Worm (Caenorhabditis elegans): ENCODE data around the gene ZK899.2.
"Not testable (repeated sequence)": the region's sequence is repeated elsewhere in the genome, so short reads cannot be mapped to it uniquely, and the experiment has no call there.

ZK899.2 gene

DNA sequence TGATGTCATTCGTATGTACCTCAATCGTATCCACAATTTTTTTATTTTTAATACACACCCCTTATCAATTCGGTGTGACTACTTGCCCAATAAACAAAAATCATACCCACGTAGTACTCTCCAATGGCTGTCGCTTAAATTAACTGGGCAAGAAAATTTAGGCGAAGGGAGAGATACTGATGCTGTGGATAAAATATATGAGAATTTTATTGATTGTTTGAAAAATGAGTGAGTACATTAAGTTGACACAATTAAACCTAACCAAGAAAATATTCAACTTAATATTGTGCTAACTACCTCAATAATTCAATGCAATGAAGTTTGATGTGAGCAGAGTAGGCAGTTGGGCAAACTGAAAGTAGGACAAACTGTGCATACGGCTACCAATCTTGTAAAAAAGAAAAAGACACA is 13.9 kb upstream of the ZK899.2 start (continued):
- TF ChIP-seq ets-5 (GFP tag; IDR thresholded peaks at IDR 0.05) (no peak), hlh-4 (tag; optimal IDR thresholded peaks at IDR 0.05) (peak; percentile 85), egl-27 (tag; optimal IDR thresholded peaks at IDR 0.05) (peak; percentile 93), nhr-11 (tag; optimal IDR thresholded peaks at IDR 0.05) (peak; percentile 100), xbp-1 (tag; optimal IDR thresholded peaks at IDR 0.05) (peak; percentile 98), vab-15 (tag; optimal IDR thresholded peaks at IDR 0.05) (peak; percentile 71)

DNA sequence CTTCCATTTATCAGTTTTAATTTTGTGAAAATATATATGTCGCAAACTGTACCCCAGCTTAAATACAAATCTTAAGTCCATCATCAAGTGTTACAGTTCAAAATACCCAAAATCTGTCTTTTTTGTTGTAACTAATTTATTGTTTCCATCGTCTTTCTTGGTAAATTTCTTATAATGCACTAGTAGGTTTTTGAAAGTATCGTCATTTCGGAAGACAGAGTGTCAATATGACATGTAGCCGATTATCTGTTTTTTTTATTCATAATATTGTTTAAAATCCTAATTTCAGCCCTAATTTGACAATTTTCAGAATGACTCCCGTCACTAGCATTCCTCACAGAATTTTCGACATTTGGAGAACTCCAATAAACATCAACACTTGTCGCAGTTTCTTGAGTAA is 11.3 kb upstream of the ZK899.2 start, which contains the start of gene ZK899.6:
ZK899.6 (plus strand) TSS at position 301 of the 400 bp plus-strand sequence.
- TF ChIP-seq lin-13 (GFP tag; optimal IDR thresholded peaks at IDR 0.05); blmp-1 (tag; optimal IDR thresholded peaks at IDR 0.05); irx-1 (tag; optimal IDR thresholded peaks at IDR 0.05): not testable (repeated sequence)

DNA sequence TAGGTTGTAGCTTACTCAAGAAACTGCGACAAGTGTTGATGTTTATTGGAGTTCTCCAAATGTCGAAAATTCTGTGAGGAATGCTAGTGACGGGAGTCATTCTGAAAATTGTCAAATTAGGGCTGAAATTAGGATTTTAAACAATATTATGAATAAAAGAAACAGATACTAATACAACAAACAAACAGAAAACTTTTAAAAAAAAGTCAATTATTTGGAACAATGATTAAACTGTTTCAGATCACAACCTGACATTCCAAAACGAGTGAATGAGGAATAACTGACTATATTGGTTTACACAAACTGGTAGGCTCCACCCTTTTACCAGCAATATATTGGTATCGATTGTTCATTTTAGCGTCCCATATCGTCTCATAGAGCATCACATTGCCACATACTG is 9.0 kb upstream of the ZK899.2 start, which contains the start of gene ZK899.5:
ZK899.5 (minus strand) TSS at position 101 of the 400 bp plus-strand sequence.
- not testable (repeated sequence) for TF ChIP-seq unc-98 (GFP tag; IDR thresholded peaks at IDR 0.05); mep-1 (tag; optimal IDR thresholded peaks at IDR 0.05); sptf-1 (tag; optimal IDR thresholded peaks at IDR 0.05)

DNA sequence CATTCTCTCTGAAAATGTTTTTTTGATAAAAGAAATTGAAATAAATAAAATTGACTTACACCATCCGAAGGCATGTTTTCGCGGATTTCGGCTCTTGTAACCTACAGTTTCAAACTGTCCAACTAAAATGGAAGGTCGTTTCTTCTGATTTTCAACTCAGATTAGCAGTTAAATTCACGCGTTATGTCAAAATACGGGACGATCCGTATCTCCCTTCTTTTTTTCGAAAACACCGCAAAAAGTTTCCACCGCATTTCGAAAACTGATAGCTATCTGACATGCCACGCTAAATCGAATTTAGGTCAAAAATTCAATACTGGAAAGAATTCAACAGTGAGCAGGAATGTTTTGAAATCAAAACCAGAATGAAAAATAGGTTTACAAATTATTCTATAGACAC is 6.3 kb upstream of the ZK899.2 start, which contains the start of gene tba-8:
tba-8 (minus strand) TSS at position 207 of the 400 bp plus-strand sequence.
- TF ChIP-seq ceh-8 (GFP tag; optimal IDR thresholded peaks at IDR 0.05) (no peak), nhr-85 (tag) (peak; percentile 79), nhr-71 (tag; optimal IDR thresholded peaks at IDR 0.05) (no peak), mep-1 (tag; optimal IDR thresholded peaks at IDR 0.05) (no peak), lin-14 (GFP tag; optimal IDR thresholded peaks at IDR 0.05) (peak; percentile 25), nhr-20 (tag; optimal IDR thresholded peaks at IDR 0.05) (no peak), lin-35 (GFP tag; optimal IDR thresholded peaks at IDR 0.05) (no peak), lin-15B (tag; optimal IDR thresholded peaks at IDR 0.05) (no peak), blmp-1 (tag; optimal IDR thresholded peaks at IDR 0.05) (peak; percentile 19), pax-3 (tag; optimal IDR thresholded peaks at IDR 0.05) (no peak), skn-1 (tag; optimal IDR thresholded peaks at IDR 0.05) (no peak), mab-9 (GFP tag; IDR thresholded peaks at IDR 0.05) (no peak), pqm-1 (tag; optimal IDR thresholded peaks at IDR 0.05) (no peak), nhr-12 (tag; optimal IDR thresholded peaks at IDR 0.05) (no peak), sox-4 (tag; optimal IDR thresholded peaks at IDR 0.05) (no peak), xbp-1 (tag; optimal IDR thresholded peaks at IDR 0.05) (no peak), nhr-237 (tag; optimal IDR thresholded peaks at IDR 0.05) (no peak), nhr-77 (tag; optimal IDR thresholded peaks at IDR 0.05) (no peak)

DNA sequence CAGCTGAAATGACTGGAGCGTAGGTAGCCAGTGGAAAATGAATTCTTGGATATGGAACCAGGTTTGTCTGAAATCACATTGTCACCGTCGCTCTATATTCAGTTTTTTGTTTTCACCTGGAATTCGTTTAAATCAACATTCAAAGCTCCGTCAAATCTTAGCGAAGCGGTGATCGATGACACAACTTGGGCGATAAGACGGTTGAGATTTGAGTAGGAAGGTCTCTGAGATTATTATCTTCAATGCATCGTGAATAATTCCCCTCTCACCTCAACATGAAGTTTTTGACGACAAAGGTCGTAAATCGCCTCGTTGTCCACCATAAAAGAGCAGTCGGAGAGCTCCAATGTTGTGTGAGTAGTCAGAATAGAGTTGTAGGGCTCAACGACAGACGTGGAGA is 4.8 kb upstream of the ZK899.2 start:
- TF ChIP-seq nhr-85 (tag) (peak; percentile 8), xbp-1 (tag; optimal IDR thresholded peaks at IDR 0.05) (no peak), pqm-1 (tag; optimal IDR thresholded peaks at IDR 0.05) (no peak), fkh-8 (tag; optimal IDR thresholded peaks at IDR 0.05) (no peak)

DNA sequence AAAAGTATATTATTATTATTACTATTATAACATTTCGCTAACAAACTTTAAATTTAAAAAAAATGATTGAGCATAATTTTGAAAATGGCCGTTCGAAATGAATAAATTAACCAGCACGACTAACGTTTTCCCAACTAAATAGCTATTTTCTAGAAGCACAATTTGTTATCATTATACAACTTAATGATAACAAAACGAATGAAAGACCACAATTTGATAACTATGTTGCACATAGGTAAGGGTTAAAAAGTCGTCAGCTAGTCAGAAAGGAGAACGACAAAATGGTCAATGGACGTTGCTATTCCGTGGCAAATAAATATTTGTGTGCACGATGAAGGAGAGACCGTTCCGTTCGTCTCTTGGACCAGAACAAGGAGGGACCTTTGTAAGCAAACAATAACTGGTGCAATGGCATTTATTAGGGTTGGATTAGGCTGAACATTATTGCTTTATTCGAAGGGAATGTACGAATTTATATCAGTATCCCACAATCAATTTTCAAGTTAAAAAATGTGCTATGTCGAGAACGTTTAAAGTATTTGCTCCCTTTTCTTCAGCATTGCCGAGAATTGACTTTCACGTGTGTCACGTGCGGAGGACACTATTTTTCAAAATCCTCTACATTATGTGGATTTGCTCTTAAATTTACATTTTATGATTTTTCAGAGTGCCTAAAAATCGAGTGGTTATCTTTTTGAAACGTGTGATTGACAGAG is 847 bp upstream of the ZK899.2 start, which contains the start of gene ZK899.3:
ZK899.3 (plus strand) TSS at position 666 of the 716 bp plus-strand sequence.
- TF ChIP-seq nhr-47 (tag; optimal IDR thresholded peaks at IDR 0.05) = no peak
- TF ChIP-seq egl-27 (tag; optimal IDR thresholded peaks at IDR 0.05) = no peak
- TF ChIP-seq nhr-71 (tag; optimal IDR thresholded peaks at IDR 0.05) = no peak
- no peak for TF ChIP-seq sox-4 (tag; optimal IDR thresholded peaks at IDR 0.05)
- TF ChIP-seq lin-15B (tag; optimal IDR thresholded peaks at IDR 0.05) = no peak
- no peak for TF ChIP-seq unc-30 (tag; optimal IDR thresholded peaks at IDR 0.05)
- TF ChIP-seq F16B12.6 (tag; optimal IDR thresholded peaks at IDR 0.05) = no peak

Data from whole organism, L1 larva.